Fruit fly (Drosophila melanogaster): ENCODE results near the gene CG5290.

DNA sequence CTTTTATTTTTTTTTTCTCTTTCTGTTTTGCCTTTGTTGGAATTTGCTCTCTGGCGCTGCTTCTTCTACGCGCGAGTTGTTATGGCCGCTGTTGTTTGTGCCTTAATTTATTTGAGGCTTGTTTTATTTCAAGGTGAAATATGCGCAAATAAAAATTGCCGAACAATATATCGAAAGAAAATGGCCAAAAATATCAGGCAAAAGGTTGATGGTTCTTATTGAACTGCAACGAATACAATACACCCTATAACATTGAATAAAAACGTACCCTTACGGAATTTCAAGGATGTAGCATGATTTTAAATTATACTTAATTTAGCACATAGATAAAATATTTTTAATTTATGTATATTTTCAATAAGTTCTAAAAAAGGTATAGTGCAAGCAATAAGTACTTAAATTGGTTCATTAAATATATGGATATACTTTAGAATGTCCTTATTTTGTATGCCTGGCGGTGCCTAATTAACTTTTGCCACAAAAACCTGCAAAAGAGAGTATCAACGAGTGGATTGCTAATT lies 37.2 kb upstream of the CG5290 start:
- TF ChIP-seq salr (GFP tag; optimal IDR thresholded peaks at IDR 0.05) (no peak), CG8319 (GFP tag; optimal IDR thresholded peaks at IDR 0.05) (no peak), Sox14 (GFP tag; optimal IDR thresholded peaks at IDR 0.05) (no peak), CG8632 (GFP tag; optimal IDR thresholded peaks at IDR 0.05) (no peak), fd59A (GFP tag; optimal IDR thresholded peaks at IDR 0.05) (no peak), achi (GFP tag; optimal IDR thresholded peaks at IDR 0.05) (no peak), ss (GFP tag; optimal IDR thresholded peaks at IDR 0.05) (no peak), CG8119 (GFP tag; IDR thresholded peaks at IDR 0.05) (no peak), net (GFP tag; optimal IDR thresholded peaks at IDR 0.05) (no peak)

All from whole organism, prepupa.